Worm (Caenorhabditis elegans) whole organism, L2 larva: ENCODE results near the gene C25E10.16.

Experiments
- R02D3.7 ChIP-seq: fragments of 150-350 bp; optimal IDR thresholded peaks from 2 replicates; lab custom pipeline; 2014; ENCODE audit warnings: missing biosample characterization, missing genetic modification characterization
- ama-1 ChIP-seq: fragments of 150-350 bp; optimal IDR thresholded peaks from 2 replicates; lab custom pipeline; 2018; ENCODE audit warnings: inconsistent platforms
- egl-27 ChIP-seq: sonication (generic microtip); optimal IDR thresholded peaks from 3 replicates; lab custom pipeline; 2017; ENCODE audit warnings: missing biosample characterization, missing genetic modification reagents, missing genetic modification characterization
- fos-1 ChIP-seq: fragments of 150-350 bp; optimal IDR thresholded peaks from 2 replicates; lab custom pipeline; 2014; ENCODE audit warnings: missing biosample characterization, missing genetic modification characterization
- lin-11 ChIP-seq: fragments of 150-350 bp; sonication (generic microtip); optimal IDR thresholded peaks from 2 replicates; lab custom pipeline; 2014; ENCODE audit warnings: missing biosample characterization, missing genetic modification characterization, inconsistent platforms, mixed read lengths
- nhr-77 ChIP-seq: fragments of 150-350 bp; optimal IDR thresholded peaks from 2 replicates; lab custom pipeline; 2014; ENCODE audit warnings: missing biosample characterization, missing genetic modification characterization

- TF ChIP-seq nhr-77, result no peak
- TF ChIP-seq ama-1 (lab: Kevin White, UChicago), result no peak
- no peak for TF ChIP-seq lin-11
- no peak for TF ChIP-seq egl-27 (tag; lab: Kevin White, UChicago)
- TF ChIP-seq fos-1 (tag; lab: Kevin White, UChicago), result no peak
- no peak for TF ChIP-seq R02D3.7 (tag; lab: Kevin White, UChicago)
These were observed 32.8 kb upstream of the C25E10.16 start, which contains the start of gene T27E4.1 for ce11 chrV:9092209-9092608.
